Fruit fly (Drosophila melanogaster) whole organism, embryonic: ENCODE results near the gene NitFhit.
A peak's percentile ranks its signal among the peaks of the same experiment; 100 is the strongest.

ENCODE experiments used
- Ada2b ChIP-seq: fragments of 200-800 bp; sonication (Bioruptor generic); IDR thresholded peaks from 2 replicates; pipeline ENCODE4 v1.3.6; 2022; ENCODE audit warnings: missing biosample characterization, missing genetic modification characterization
- Antp ChIP-seq: fragments of 200-800 bp; sonication (Bioruptor generic); optimal IDR thresholded peaks from 3 replicates; lab custom pipeline; 2016; ENCODE audit warnings: missing biosample characterization, missing genetic modification characterization
- Asciz ChIP-seq: fragments of 200-800 bp; sonication (Bioruptor generic); optimal IDR thresholded peaks from 2 replicates; lab custom pipeline; 2017; ENCODE audit warnings: missing biosample characterization, mild to moderate bottlenecking, missing genetic modification characterization, missing genetic modification reagents
- Awh ChIP-seq: fragments of 200-800 bp; sonication (Bioruptor generic); IDR thresholded peaks from 2 replicates; pipeline ENCODE4, ENCODE4 v1.3.6; 2022; ENCODE audit warnings: missing biosample characterization, missing genetic modification characterization
- BEAF-32 ChIP-seq: fragments of 200-800 bp; sonication (Bioruptor generic); optimal IDR thresholded peaks from 3 replicates; lab custom pipeline; 2017; ENCODE audit warnings: missing biosample characterization, missing genetic modification characterization, mild to moderate bottlenecking, moderate library complexity, missing genetic modification reagents
- Bdp1 ChIP-seq: fragments of 200-800 bp; sonication (Bioruptor generic); optimal IDR thresholded peaks from 3 replicates; lab custom pipeline; 2016; ENCODE audit warnings: missing biosample characterization, missing genetic modification characterization
- CG10431 ChIP-seq: fragments of 200-800 bp; sonication (Bioruptor generic); optimal IDR thresholded peaks from 3 replicates; lab custom pipeline; 2018; ENCODE audit warnings: missing biosample characterization, mild to moderate bottlenecking, missing genetic modification characterization
- CG11093 ChIP-seq: fragments of 200-800 bp; sonication (Bioruptor generic); IDR thresholded peaks from 3 replicates; pipeline ENCODE4 v1.3.6; 2022; ENCODE audit warnings: missing biosample characterization, missing genetic modification characterization
- CG12659 ChIP-seq: fragments of 200-800 bp; sonication (Bioruptor generic); optimal IDR thresholded peaks from 3 replicates; lab custom pipeline; 2017; ENCODE audit warnings: mild to moderate bottlenecking, missing biosample characterization, missing genetic modification reagents, missing genetic modification characterization
- CG14710 ChIP-seq: fragments of 200-800 bp; sonication (Bioruptor generic); optimal IDR thresholded peaks from 3 replicates; lab custom pipeline; 2019; ENCODE audit warnings: missing biosample characterization, mild to moderate bottlenecking, missing genetic modification characterization, moderate library complexity
- CG14965 ChIP-seq: fragments of 200-800 bp; sonication (Bioruptor generic); optimal IDR thresholded peaks from 2 replicates; lab custom pipeline; 2016; ENCODE audit warnings: missing biosample characterization, missing genetic modification characterization, borderline replicate concordance
- CG1529 ChIP-seq: fragments of 200-800 bp; sonication (Bioruptor generic); optimal IDR thresholded peaks from 3 replicates; lab custom pipeline; 2018; ENCODE audit warnings: missing biosample characterization, missing genetic modification characterization
- CG15479 ChIP-seq: fragments of 200-800 bp; sonication (Bioruptor generic); optimal IDR thresholded peaks from 3 replicates; lab custom pipeline; 2019; ENCODE audit warnings: missing biosample characterization, mild to moderate bottlenecking, missing genetic modification characterization, moderate library complexity
- CG15514 ChIP-seq: fragments of 200-800 bp; sonication (Bioruptor generic); optimal IDR thresholded peaks from 3 replicates; lab custom pipeline; 2017; ENCODE audit warnings: missing biosample characterization, missing genetic modification characterization, mild to moderate bottlenecking, moderate library complexity, missing genetic modification reagents
- CG1647 ChIP-seq: fragments of 200-800 bp; sonication (Bioruptor generic); optimal IDR thresholded peaks from 3 replicates; lab custom pipeline; 2016; ENCODE audit warnings: missing biosample characterization, missing genetic modification characterization
- CG16863 ChIP-seq: fragments of 200-800 bp; sonication (Bioruptor generic); optimal IDR thresholded peaks from 3 replicates; lab custom pipeline; 2016; ENCODE audit warnings: missing biosample characterization, missing genetic modification characterization
- CG17612 ChIP-seq: fragments of 200-800 bp; sonication (Bioruptor generic); IDR thresholded peaks from 2 replicates; pipeline ENCODE4 v1.3.6; 2022; ENCODE audit warnings: missing biosample characterization, missing genetic modification characterization
- CG17802 ChIP-seq: fragments of 200-800 bp; sonication (Bioruptor generic); optimal IDR thresholded peaks from 2 replicates; lab custom pipeline; 2018; ENCODE audit warnings: missing biosample characterization, mild to moderate bottlenecking, missing genetic modification characterization, moderate library complexity
- CG1792 ChIP-seq: fragments of 200-800 bp; sonication (Bioruptor generic); optimal IDR thresholded peaks from 2 replicates; lab custom pipeline; 2016; ENCODE audit warnings: missing biosample characterization, missing genetic modification characterization
- CG33557 ChIP-seq: fragments of 200-800 bp; sonication (Bioruptor generic); optimal IDR thresholded peaks from 2 replicates; lab custom pipeline; 2019; ENCODE audit warnings: missing biosample characterization, mild to moderate bottlenecking, missing genetic modification characterization, moderate library complexity
- CG9876 ChIP-seq: fragments of 200-800 bp; sonication (Bioruptor generic); optimal IDR thresholded peaks from 2 replicates; lab custom pipeline; 2016; ENCODE audit warnings: missing biosample characterization, missing genetic modification characterization
- Dfd ChIP-seq, 2 experiments: fragments of >200 bp; optimal IDR thresholded peaks; 2 replicates each; lab custom pipeline; 2017; ENCODE audit warnings: missing biosample characterization in 2 of 2, missing genetic modification characterization in 2 of 2
- Dip2 ChIP-seq: fragments of 200-800 bp; sonication (Bioruptor generic); IDR thresholded peaks from 2 replicates; pipeline ENCODE4 v1.3.6; 2022; ENCODE audit warnings: missing biosample characterization, missing genetic modification characterization
- H15 ChIP-seq: fragments of 200-800 bp; sonication (Bioruptor generic); IDR thresholded peaks from 3 replicates; pipeline ENCODE4 v1.3.6; 2022; ENCODE audit warnings: missing biosample characterization, missing genetic modification characterization
- Hr39 ChIP-seq: fragments of >200 bp; optimal IDR thresholded peaks from 2 replicates; lab custom pipeline; 2017
- Hr51 ChIP-seq, 2 experiments: fragments of 200-800 bp; sonication (Bioruptor generic); optimal IDR thresholded peaks; 2 replicates in 1 of 2; 3 replicates in 1 of 2; lab custom pipeline; 2016 to 2018; ENCODE audit warnings: missing biosample characterization in 2 of 2, missing genetic modification characterization in 2 of 2, mild to moderate bottlenecking in 1 of 2, moderate library complexity in 1 of 2
- Max ChIP-seq: fragments of 200-800 bp; sonication (Bioruptor generic); optimal IDR thresholded peaks from 2 replicates; lab custom pipeline; 2016; ENCODE audit warnings: missing biosample characterization, mild to moderate bottlenecking, missing genetic modification characterization
- Scr ChIP-seq: fragments of 200-800 bp; sonication (Bioruptor generic); IDR thresholded peaks from 2 replicates; pipeline ENCODE4 v1.3.6; 2022; ENCODE audit warnings: missing biosample characterization, missing genetic modification characterization; ENCODE audit not compliant: partially characterized antibody
- Usf ChIP-seq: fragments of 200-800 bp; sonication (Bioruptor generic); optimal IDR thresholded peaks from 2 replicates; lab custom pipeline; 2017; ENCODE audit warnings: missing genotype, missing biosample characterization, missing genetic modification characterization
- amos ChIP-seq: fragments of 200-800 bp; sonication (Bioruptor generic); IDR thresholded peaks from 2 replicates; pipeline ENCODE4 v1.3.6; 2022; ENCODE audit warnings: missing biosample characterization, missing genetic modification characterization; ENCODE audit not compliant: partially characterized antibody
- ara ChIP-seq: fragments of 200-800 bp; sonication (Bioruptor generic); IDR thresholded peaks from 2 replicates; pipeline ENCODE4 v1.3.6; 2022; ENCODE audit warnings: missing biosample characterization, missing genetic modification characterization
- btn ChIP-seq: fragments of 200-800 bp; sonication (Bioruptor generic); optimal IDR thresholded peaks from 2 replicates; lab custom pipeline; 2016; ENCODE audit warnings: missing biosample characterization, missing genetic modification characterization
- chif ChIP-seq, 2 experiments: fragments of 200-800 bp; sonication (Bioruptor generic); optimal IDR thresholded peaks; 3 replicates each; lab custom pipeline; 2016; ENCODE audit warnings: missing biosample characterization in 2 of 2, missing genetic modification characterization in 2 of 2
- corto ChIP-seq: fragments of 200-800 bp; sonication (Bioruptor generic); optimal IDR thresholded peaks from 2 replicates; lab custom pipeline; 2016; ENCODE audit warnings: missing biosample characterization, mild to moderate bottlenecking, missing genetic modification characterization, moderate library complexity
- dm ChIP-seq: fragments of 200-800 bp; sonication (Bioruptor generic); optimal IDR thresholded peaks from 3 replicates; lab custom pipeline; 2016; ENCODE audit warnings: missing biosample characterization, missing genetic modification characterization
- ems ChIP-seq: fragments of 200-800 bp; sonication (Bioruptor generic); optimal IDR thresholded peaks from 3 replicates; lab custom pipeline; 2016; ENCODE audit warnings: missing biosample characterization, missing genetic modification characterization
- gfzf ChIP-seq: fragments of 200-800 bp; sonication (Bioruptor generic); optimal IDR thresholded peaks from 2 replicates; lab custom pipeline; 2016; ENCODE audit warnings: missing biosample characterization, mild to moderate bottlenecking, missing genetic modification characterization, moderate library complexity
- jing ChIP-seq: fragments of 200-800 bp; sonication (Bioruptor generic); optimal IDR thresholded peaks from 2 replicates; lab custom pipeline; 2018; ENCODE audit warnings: missing biosample characterization, mild to moderate bottlenecking, missing genetic modification characterization
- lilli ChIP-seq: fragments of 200-800 bp; sonication (Bioruptor generic); optimal IDR thresholded peaks from 3 replicates; lab custom pipeline; 2016; ENCODE audit warnings: missing biosample characterization, missing genetic modification characterization
- lola ChIP-seq, 3 experiments: fragments of >200 bp in 2 of 3; fragments of 200-800 bp in 1 of 3; sonication (Bioruptor generic) in 1 of 3; optimal IDR thresholded peaks; 2 replicates each; lab custom pipeline; 2017 to 2019; ENCODE audit warnings: missing biosample characterization in 3 of 3, missing genetic modification characterization in 3 of 3, mild to moderate bottlenecking in 1 of 3, moderate library complexity in 1 of 3
- mld ChIP-seq: fragments of 200-800 bp; sonication (Bioruptor generic); IDR thresholded peaks from 3 replicates; pipeline ENCODE4 v1.3.6; 2022; ENCODE audit warnings: missing biosample characterization, missing genetic modification characterization; ENCODE audit not compliant: partially characterized antibody
- p53 ChIP-seq: fragments of 200-800 bp; sonication (Bioruptor generic); optimal IDR thresholded peaks from 2 replicates; lab custom pipeline; 2016; ENCODE audit warnings: missing biosample characterization, missing genetic modification characterization
- pb ChIP-seq: fragments of 200-800 bp; sonication (Bioruptor generic); optimal IDR thresholded peaks from 3 replicates; lab custom pipeline; 2016; ENCODE audit warnings: missing biosample characterization, missing genetic modification characterization
- psq ChIP-seq: fragments of 200-800 bp; sonication (Bioruptor generic); optimal IDR thresholded peaks from 2 replicates; lab custom pipeline; 2017; ENCODE audit warnings: missing biosample characterization, missing genetic modification characterization
- pzg ChIP-seq: fragments of 200-800 bp; sonication (Bioruptor generic); optimal IDR thresholded peaks from 3 replicates; lab custom pipeline; 2018; ENCODE audit warnings: missing biosample characterization, mild to moderate bottlenecking, missing genetic modification characterization, moderate library complexity
- sd ChIP-seq: fragments of 200-800 bp; sonication (Bioruptor generic); optimal IDR thresholded peaks from 3 replicates; lab custom pipeline; 2018; ENCODE audit warnings: missing biosample characterization, mild to moderate bottlenecking, missing genetic modification characterization, moderate library complexity
- seq ChIP-seq: fragments of 200-800 bp; sonication (Bioruptor generic); IDR thresholded peaks from 2 replicates; pipeline ENCODE4 v1.3.6; 2022; ENCODE audit warnings: missing biosample characterization, missing genetic modification characterization
- tio ChIP-seq: fragments of 200-800 bp; sonication (Bioruptor generic); optimal IDR thresholded peaks from 2 replicates; lab custom pipeline; 2017; ENCODE audit warnings: missing biosample characterization, missing genetic modification characterization, inconsistent platforms

The NitFhit gene

DNA sequence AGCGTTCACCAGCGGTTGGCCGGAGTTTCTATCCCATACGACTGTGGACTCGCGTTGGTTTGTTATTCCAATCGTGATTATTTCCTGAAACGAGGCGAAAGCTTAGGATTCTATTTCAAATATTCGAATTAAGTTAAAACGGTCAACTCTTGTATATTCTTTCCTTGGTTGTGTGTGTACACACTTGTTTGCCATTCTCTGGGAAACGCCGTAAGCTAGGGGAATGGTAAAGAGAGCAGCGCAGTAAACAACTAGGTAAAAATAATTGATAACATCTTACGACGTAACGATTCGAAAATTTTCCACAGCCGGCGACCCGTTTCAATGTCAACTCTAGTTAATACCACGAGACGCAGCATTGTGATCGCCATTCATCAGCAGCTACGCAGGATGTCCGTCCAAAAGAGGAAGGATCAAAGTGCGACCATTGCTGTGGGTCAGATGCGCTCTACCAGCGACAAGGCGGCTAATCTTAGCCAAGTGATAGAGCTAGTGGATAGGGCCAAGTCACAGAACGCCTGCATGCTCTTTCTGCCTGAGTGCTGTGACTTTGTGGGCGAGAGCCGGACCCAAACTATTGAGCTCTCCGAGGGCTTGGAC, at the start of gene NitFhit (continued):
- no peak for TF ChIP-seq Max (GFP tag; lab: Kevin White, UChicago)
- TF ChIP-seq Bdp1, result no peak
- no peak for TF ChIP-seq CG11093 (GFP tag; lab: Robert Waterston, UW)
- TF ChIP-seq amos (GFP tag; lab: Robert Waterston, UW), result no peak
- no peak for TF ChIP-seq CG16863 (GFP tag; lab: Kevin White, UChicago)
- peak; percentile 65 for TF ChIP-seq pzg (GFP tag; lab: Kevin White, UChicago)
- TF ChIP-seq Dfd (GFP tag; optimal IDR thresholded peaks at IDR 0.05; lab: Kevin White, UChicago), result no peak
- no peak for TF ChIP-seq seq (GFP tag; lab: Robert Waterston, UW)
- TF ChIP-seq CG9876 (GFP tag; lab: Kevin White, UChicago), result no peak
- peak; percentile 6 for TF ChIP-seq BEAF-32 (GFP tag; lab: Kevin White, UChicago)
- TF ChIP-seq CG14710 (tag; lab: Kevin White, UChicago), result peak; percentile 100

DNA sequence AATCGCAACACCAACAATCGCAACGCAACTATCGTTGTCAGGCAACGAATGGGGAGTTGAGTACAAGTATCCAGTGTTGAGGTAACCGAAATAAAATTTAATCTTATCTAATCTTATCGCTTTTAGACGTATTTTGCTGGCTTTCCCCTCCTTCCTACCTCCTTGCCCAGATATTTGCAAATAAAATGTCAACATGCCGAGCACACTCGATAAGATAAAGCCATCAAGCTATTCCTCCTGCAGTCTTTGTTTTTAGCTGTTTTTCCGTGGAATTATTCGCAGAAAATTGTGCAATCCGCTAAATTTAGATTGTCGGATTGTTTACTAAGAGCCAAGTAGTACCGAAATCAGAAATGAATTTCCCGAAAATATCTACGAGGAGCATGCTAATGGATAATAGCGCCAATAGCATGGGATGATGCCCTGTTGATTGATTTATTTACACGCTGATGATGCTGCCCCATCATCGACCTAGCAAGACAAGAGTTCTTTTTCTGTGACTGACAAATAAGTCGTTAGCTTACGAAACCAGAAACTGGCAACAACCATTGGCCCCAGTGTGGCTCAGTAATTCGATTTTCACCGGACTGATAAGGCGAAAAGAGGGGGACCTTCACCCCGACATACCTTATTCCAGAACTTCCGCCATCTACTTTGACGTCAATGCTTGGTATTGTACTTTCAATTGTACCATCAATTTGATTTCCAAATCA, 46.8 kb upstream of the NitFhit start:
- TF ChIP-seq Asciz (no peak), chif (GFP tag; optimal IDR thresholded peaks at IDR 0.05; lab: Kevin White, UChicago) (no peak), gfzf (GFP tag; lab: Kevin White, UChicago) (no peak), CG15514 (GFP tag; lab: Kevin White, UChicago) (no peak), CG33557 (no peak), sd (tag; lab: Kevin White, UChicago) (peak; percentile 98), CG10431 (GFP tag; lab: Kevin White, UChicago) (no peak), CG1647 (GFP tag; lab: Kevin White, UChicago) (no peak), tio (GFP tag; lab: Kevin White, UChicago) (no peak), ara (GFP tag; lab: Robert Waterston, UW) (no peak), p53 (no peak), Hr39 (lab: Kevin White, UChicago) (no peak), CG1529 (GFP tag; lab: Kevin White, UChicago) (no peak), btn (GFP tag; lab: Kevin White, UChicago) (no peak), ems (GFP tag; lab: Kevin White, UChicago) (no peak), Usf (GFP tag; lab: Kevin White, UChicago) (no peak), Ada2b (no peak), lola (GFP tag; optimal IDR thresholded peaks at IDR 0.05; lab: Kevin White, UChicago) (no peak), dm (GFP tag; lab: Kevin White, UChicago) (no peak), CG17802 (tag; lab: Kevin White, UChicago) (no peak), Scr (GFP tag; lab: Robert Waterston, UW) (no peak), lilli (GFP tag; lab: Kevin White, UChicago) (no peak), CG12659 (GFP tag; lab: Kevin White, UChicago) (no peak), Awh (no peak), CG15479 (GFP tag; lab: Kevin White, UChicago) (peak; percentile 10), Dip2 (GFP tag; lab: Robert Waterston, UW) (no peak), Antp (GFP tag; lab: Kevin White, UChicago) (no peak), H15 (no peak), pb (GFP tag; lab: Kevin White, UChicago) (no peak), mld (GFP tag; lab: Robert Waterston, UW) (no peak), CG17612 (no peak), CG14965 (GFP tag; lab: Kevin White, UChicago) (no peak), corto (GFP tag; lab: Kevin White, UChicago) (peak; percentile 32), jing (GFP tag; lab: Kevin White, UChicago) (no peak), psq (no peak), CG1792 (GFP tag; lab: Kevin White, UChicago) (no peak), Hr51 (GFP tag; optimal IDR thresholded peaks at IDR 0.05; lab: Kevin White, UChicago) (no peak)
